Fruit fly (Drosophila melanogaster): ENCODE measurements around the gene VhaAC39-2.

Gene VhaAC39-2

DNA sequence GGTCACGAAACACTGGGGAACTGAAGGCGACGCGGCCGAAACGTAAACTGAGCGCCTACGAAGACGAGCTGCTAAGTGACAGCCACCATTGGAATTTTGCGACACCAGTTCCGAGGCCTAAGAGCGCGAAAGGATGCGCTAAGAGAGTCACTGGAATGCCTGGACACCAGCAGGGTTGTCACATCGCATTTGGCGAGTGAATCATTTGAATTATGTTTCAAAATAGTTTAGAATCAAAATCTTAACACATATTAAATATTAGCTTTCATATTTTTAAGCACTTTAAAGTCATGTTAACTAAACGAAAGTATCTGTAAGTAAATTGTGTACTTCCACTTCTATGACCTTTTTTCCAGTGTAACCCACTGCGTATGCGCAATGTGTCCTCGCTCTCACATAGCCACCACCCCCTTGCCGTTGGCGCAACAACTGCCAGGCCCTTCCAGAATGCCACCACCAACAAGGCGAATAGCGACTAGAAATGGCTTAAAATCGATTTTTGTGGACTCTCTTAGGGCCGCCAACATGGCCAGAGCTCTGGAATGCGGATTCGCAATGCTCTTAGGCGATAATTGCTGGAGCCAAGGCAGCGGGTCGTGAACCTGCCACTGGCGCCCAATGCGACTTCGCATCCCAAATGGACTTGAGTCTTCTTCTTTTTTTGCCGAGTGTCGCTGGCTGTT lies 46.3 kb downstream of the VhaAC39-2 start, which contains the start of gene Cow (continued):
- TF ChIP-seq Atf6 (GFP tag; IDR thresholded peaks at IDR 0.05) (peak; percentile 62; the same call in 1 of the 2 replicates), CG9817 (tag; optimal IDR thresholded peaks at IDR 0.05) (peak; percentile 55), CG18011 (GFP tag; optimal IDR thresholded peaks at IDR 0.05) (no peak)

DNA sequence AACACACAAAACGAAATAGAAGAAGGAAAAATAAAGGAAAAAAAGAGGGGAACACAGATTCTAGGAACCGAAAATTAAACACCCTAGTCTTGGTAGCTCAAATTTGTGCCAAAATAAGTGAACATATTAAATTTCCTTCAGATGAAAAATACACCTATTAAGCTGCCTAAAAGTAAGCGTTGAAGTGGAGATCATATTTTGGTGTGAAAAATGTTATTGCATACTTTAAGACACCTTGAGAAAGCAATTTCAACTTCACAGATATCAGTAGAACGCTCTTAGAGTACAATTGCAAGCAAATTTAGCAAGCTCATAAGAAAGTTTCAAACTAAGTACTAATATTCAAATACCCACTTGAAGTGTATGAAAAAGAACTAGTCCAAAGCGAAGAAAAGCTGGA lies 48.4 kb downstream of the VhaAC39-2 start:
- no peak for TF ChIP-seq CG12769 (tag; optimal IDR thresholded peaks at IDR 0.05)
- peak; percentile 2 for TF ChIP-seq CG12659 (GFP tag; optimal IDR thresholded peaks at IDR 0.05)
- peak; percentile 44 for TF ChIP-seq CG11504 (tag; optimal IDR thresholded peaks at IDR 0.05)
- peak; percentile 19 for TF ChIP-seq grau (tag; optimal IDR thresholded peaks at IDR 0.05)
- TF ChIP-seq CG3726 (GFP tag; IDR thresholded peaks at IDR 0.05): no peak
- no peak for TF ChIP-seq trh (GFP tag; optimal IDR thresholded peaks at IDR 0.05)
- no peak for TF ChIP-seq CG4404 (GFP tag; IDR thresholded peaks at IDR 0.05)
- no peak for TF ChIP-seq CG4617 (GFP tag; optimal IDR thresholded peaks at IDR 0.05; ENCODE audit: borderline replicate concordance)
- peak; percentile 35 for TF ChIP-seq CG3281 (GFP tag; optimal IDR thresholded peaks at IDR 0.05)
- peak; percentile 40 for TF ChIP-seq Fer1 (GFP tag; optimal IDR thresholded peaks at IDR 0.05)
- no peak for TF ChIP-seq tin (GFP tag; optimal IDR thresholded peaks at IDR 0.05)
- peak; percentile 39 for TF ChIP-seq gro (GFP tag; optimal IDR thresholded peaks at IDR 0.05)
- TF ChIP-seq D19A (tag; optimal IDR thresholded peaks at IDR 0.05): peak; percentile 60
- peak; percentile 37 for TF ChIP-seq CG18619 (GFP tag; optimal IDR thresholded peaks at IDR 0.05)
- TF ChIP-seq CG10147 (GFP tag; optimal IDR thresholded peaks at IDR 0.05): peak; percentile 66
- TF ChIP-seq br (optimal IDR thresholded peaks at IDR 0.05): no peak
- peak; percentile 24; the same call in 1 of the 3 replicates for TF ChIP-seq dysf (GFP tag; IDR thresholded peaks at IDR 0.05)
- no peak for TF ChIP-seq maf-S (GFP tag; optimal IDR thresholded peaks at IDR 0.05)
- peak; percentile 30 for TF ChIP-seq bcd (GFP tag; optimal IDR thresholded peaks at IDR 0.05)
- TF ChIP-seq Hey (tag; optimal IDR thresholded peaks at IDR 0.05): no peak
- peak in 1 of 2 experiments; percentile 18 for TF ChIP-seq Hr51 (GFP tag; optimal IDR thresholded peaks at IDR 0.05)
- TF ChIP-seq pan (optimal IDR thresholded peaks at IDR 0.05): no peak
- no peak for TF ChIP-seq pan (GFP tag; optimal IDR thresholded peaks at IDR 0.05 in 1 of 2, IDR thresholded peaks at IDR 0.05 in 1 of 2)
- no peak for TF ChIP-seq NC2α (GFP tag; optimal IDR thresholded peaks at IDR 0.05)
- no peak for TF ChIP-seq Vsx1 (GFP tag; optimal IDR thresholded peaks at IDR 0.05)
- TF ChIP-seq cwo (GFP tag; optimal IDR thresholded peaks at IDR 0.05): peak; percentile 8
- TF ChIP-seq lab (GFP tag; optimal IDR thresholded peaks at IDR 0.05): peak; percentile 36
- no peak for TF ChIP-seq CG6791 (GFP tag; IDR thresholded peaks at IDR 0.05; ENCODE audit: partially characterized antibody)
- TF ChIP-seq CG13296 (GFP tag; optimal IDR thresholded peaks at IDR 0.05): peak; percentile 1
- peak; percentile 8 for TF ChIP-seq CG30403 (GFP tag; optimal IDR thresholded peaks at IDR 0.05)
- peak; percentile 68 for TF ChIP-seq CG18599 (GFP tag; optimal IDR thresholded peaks at IDR 0.05)
- TF ChIP-seq HHEX (GFP tag; optimal IDR thresholded peaks at IDR 0.05): no peak
- TF ChIP-seq CG1024 (GFP tag; IDR thresholded peaks at IDR 0.05): no peak
- no peak for TF ChIP-seq Mrtf (GFP tag; IDR thresholded peaks at IDR 0.05)
- TF ChIP-seq CG32767 (GFP tag; IDR thresholded peaks at IDR 0.05): no peak
- TF ChIP-seq dpn (GFP tag; optimal IDR thresholded peaks at IDR 0.05): no peak
- no peak for TF ChIP-seq CG18262 (tag; optimal IDR thresholded peaks at IDR 0.05)
- TF ChIP-seq CG8281 (tag; optimal IDR thresholded peaks at IDR 0.05): no peak
- 0 out of 2 replicates have a peak, but pooled peaks have one; percentile 5 for TF ChIP-seq CG9215 (GFP tag; IDR thresholded peaks at IDR 0.05)
- no peak for TF ChIP-seq CG4707 (GFP tag; optimal IDR thresholded peaks at IDR 0.05)
- TF ChIP-seq ap (GFP tag; IDR thresholded peaks at IDR 0.05): no peak
- peak; percentile 6 for TF ChIP-seq scrt (GFP tag; optimal IDR thresholded peaks at IDR 0.05)
- TF ChIP-seq Fer3 (tag; optimal IDR thresholded peaks at IDR 0.05): peak; percentile 41
- TF ChIP-seq CG17612 (GFP tag; IDR thresholded peaks at IDR 0.05): 0 out of 2 replicates have a peak, but pooled peaks have one; percentile 32
- no peak for TF ChIP-seq CG8478 (optimal IDR thresholded peaks at IDR 0.05)

All from whole organism, embryonic.